Fruit fly (Drosophila melanogaster): ENCODE measurements around the gene Hsp27.

Gene Hsp27

DNA sequence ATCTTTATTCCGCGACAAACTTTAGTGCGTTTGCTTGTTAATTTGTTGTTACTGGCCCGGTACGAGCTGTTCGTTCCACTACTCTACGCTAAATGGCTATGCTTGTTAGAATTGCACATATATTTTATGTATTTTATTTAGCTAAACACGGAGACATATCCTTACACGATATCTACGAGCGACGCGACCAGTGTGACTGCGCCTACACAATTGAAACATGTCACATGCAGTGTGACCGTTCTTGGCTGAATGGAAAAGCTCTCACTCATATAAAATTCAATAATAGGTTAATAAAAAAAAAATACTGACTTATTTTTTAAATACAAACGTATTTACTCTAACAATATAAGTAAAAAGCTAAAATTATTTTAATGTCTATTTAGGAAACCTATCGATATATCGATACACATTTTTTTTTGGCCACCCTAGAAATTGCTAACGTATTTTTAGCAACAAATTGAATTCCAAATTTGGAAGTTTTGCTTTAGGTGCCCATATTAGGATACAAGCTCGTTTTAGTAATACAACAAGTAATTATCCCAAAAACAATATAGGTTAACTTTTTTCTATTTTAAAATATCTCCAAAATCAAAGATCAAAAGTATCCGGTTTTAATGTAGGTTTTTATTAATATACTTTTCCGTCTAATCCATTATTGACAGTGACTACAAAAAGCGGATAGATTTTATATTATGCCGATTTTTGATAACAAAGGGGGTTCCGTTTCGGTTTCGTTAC lies 15.3 kb downstream of the Hsp27 start, which contains the start of gene CG4080 (continued):
- peak; percentile 67 for TF ChIP-seq CG15514 (GFP tag; optimal IDR thresholded peaks at IDR 0.05)
- TF ChIP-seq chn (GFP tag; optimal IDR thresholded peaks at IDR 0.05): peak; percentile 32
- no peak for TF ChIP-seq CG11695 (GFP tag; IDR thresholded peaks at IDR 0.05)
- TF ChIP-seq Atf-2 (GFP tag; optimal IDR thresholded peaks at IDR 0.05): no peak
- peak; percentile 90 for TF ChIP-seq gfzf (GFP tag; optimal IDR thresholded peaks at IDR 0.05)
- no peak for TF ChIP-seq danr (GFP tag; IDR thresholded peaks at IDR 0.05)
- TF ChIP-seq CG34224 (GFP tag; IDR thresholded peaks at IDR 0.05; ENCODE audit: partially characterized antibody): peak; percentile 69
- TF ChIP-seq lbe (GFP tag; optimal IDR thresholded peaks at IDR 0.05): peak; percentile 63
- TF ChIP-seq hb (GFP tag; IDR thresholded peaks at IDR 0.05; ENCODE audit: partially characterized antibody): peak; percentile 24; the same call in 1 of the 3 replicates
- peak; percentile 65; the same call in 1 of the 3 replicates for TF ChIP-seq CG6791 (GFP tag; IDR thresholded peaks at IDR 0.05; ENCODE audit: partially characterized antibody)
- TF ChIP-seq CG1603 (tag; optimal IDR thresholded peaks at IDR 0.05): peak; percentile 55
- TF ChIP-seq CG32532 (GFP tag; IDR thresholded peaks at IDR 0.05): 0 out of 2 replicates have a peak, but pooled peaks have one; percentile 7
- TF ChIP-seq CG7963 (GFP tag; IDR thresholded peaks at IDR 0.05; ENCODE audit: partially characterized antibody): 0 out of 3 replicates have a peak, but pooled peaks have one; percentile 28
- TF ChIP-seq CG2116 (GFP tag; optimal IDR thresholded peaks at IDR 0.05): peak; percentile 89
- peak; percentile 19 for TF ChIP-seq Fer1 (GFP tag; optimal IDR thresholded peaks at IDR 0.05)
- peak; percentile 81 for TF ChIP-seq Lhr (GFP tag; optimal IDR thresholded peaks at IDR 0.05)
- no peak for TF ChIP-seq CG6854 (GFP tag; optimal IDR thresholded peaks at IDR 0.05)
- no peak for TF ChIP-seq Optix (GFP tag; IDR thresholded peaks at IDR 0.05)
- TF ChIP-seq CG8281 (tag; optimal IDR thresholded peaks at IDR 0.05): no peak
- TF ChIP-seq Pdp1 (GFP tag; optimal IDR thresholded peaks at IDR 0.05): peak in 1 of 2 experiments; percentile 22
- no peak for TF ChIP-seq Sox102F (GFP tag; optimal IDR thresholded peaks at IDR 0.05)
- TF ChIP-seq lmd (GFP tag; IDR thresholded peaks at IDR 0.05): no peak
- TF ChIP-seq CG8290 (GFP tag; optimal IDR thresholded peaks at IDR 0.05): peak; percentile 22
- TF ChIP-seq CG8290 (tag; optimal IDR thresholded peaks at IDR 0.05): peak; percentile 32 to 36
- TF ChIP-seq CG31224 (GFP tag; IDR thresholded peaks at IDR 0.05): no peak
- peak; percentile 5 for TF ChIP-seq NC2β (GFP tag; optimal IDR thresholded peaks at IDR 0.05)
- peak; percentile 3 for TF ChIP-seq CG12744 (GFP tag; optimal IDR thresholded peaks at IDR 0.05)
- peak; percentile 67 for TF ChIP-seq Sry-δ (GFP tag; optimal IDR thresholded peaks at IDR 0.05)
- no peak for TF ChIP-seq CG11456 (GFP tag; IDR thresholded peaks at IDR 0.05)
- TF ChIP-seq lola (GFP tag; optimal IDR thresholded peaks at IDR 0.05): peak in 1 of 3 experiments; percentile 25
- peak; percentile 28 for TF ChIP-seq Hsf (GFP tag; optimal IDR thresholded peaks at IDR 0.05)
- TF ChIP-seq CG4854 (GFP tag; optimal IDR thresholded peaks at IDR 0.05): peak; percentile 11
- TF ChIP-seq scrt (GFP tag; optimal IDR thresholded peaks at IDR 0.05): peak; percentile 46
- TF ChIP-seq CG32767 (GFP tag; IDR thresholded peaks at IDR 0.05): no peak
- no peak for TF ChIP-seq fd102C (GFP tag; optimal IDR thresholded peaks at IDR 0.05)
- TF ChIP-seq pnt (GFP tag; optimal IDR thresholded peaks at IDR 0.05): peak; percentile 9
- no peak for TF ChIP-seq CG4282 (GFP tag; optimal IDR thresholded peaks at IDR 0.05)
- no peak for TF ChIP-seq CG17802 (tag; optimal IDR thresholded peaks at IDR 0.05)
- no peak for TF ChIP-seq CG3407 (GFP tag; optimal IDR thresholded peaks at IDR 0.05)
- TF ChIP-seq CG1832 (GFP tag; optimal IDR thresholded peaks at IDR 0.05): no peak
- TF ChIP-seq CG30431 (GFP tag; optimal IDR thresholded peaks at IDR 0.05): no peak
- TF ChIP-seq CG9876 (GFP tag; optimal IDR thresholded peaks at IDR 0.05): no peak
- TF ChIP-seq CG12942 (GFP tag; optimal IDR thresholded peaks at IDR 0.05): no peak
- TF ChIP-seq insv (GFP tag; optimal IDR thresholded peaks at IDR 0.05): peak in 1 of 2 experiments; percentile 25
- TF ChIP-seq Mes4 (GFP tag; optimal IDR thresholded peaks at IDR 0.05): peak; percentile 19
- peak; percentile 19 for TF ChIP-seq Hr3 (GFP tag; optimal IDR thresholded peaks at IDR 0.05)
- peak; percentile 44 for TF ChIP-seq Nf-YC (tag; optimal IDR thresholded peaks at IDR 0.05)
- peak; percentile 57 for TF ChIP-seq CG17829 (tag; optimal IDR thresholded peaks at IDR 0.05)
